Fruit fly (Drosophila melanogaster) whole organism, embryonic: ENCODE data around the gene IntS6.

Source experiments
- BEAF-32 ChIP-seq: fragments of 200-800 bp; sonication (Bioruptor generic); optimal IDR thresholded peaks from 3 replicates; lab custom pipeline; 2017; ENCODE audit warnings: missing biosample characterization, missing genetic modification characterization, mild to moderate bottlenecking, moderate library complexity, missing genetic modification reagents
- CG10366 ChIP-seq: fragments of 200-800 bp; sonication (Bioruptor generic); IDR thresholded peaks from 2 replicates; pipeline ENCODE4 v1.3.6; 2022; ENCODE audit warnings: missing biosample characterization, missing genetic modification characterization
- CG10543 ChIP-seq: fragments of 200-800 bp; sonication (Bioruptor generic); optimal IDR thresholded peaks from 3 replicates; lab custom pipeline; 2017; ENCODE audit warnings: missing biosample characterization, mild to moderate bottlenecking, missing genetic modification characterization, moderate library complexity
- CG11398 ChIP-seq: fragments of 200-800 bp; sonication (Bioruptor generic); optimal IDR thresholded peaks from 2 replicates; lab custom pipeline; 2016; ENCODE audit warnings: missing biosample characterization, missing genetic modification characterization
- CG11695 ChIP-seq: fragments of 200-800 bp; sonication (Bioruptor generic); IDR thresholded peaks from 3 replicates; pipeline ENCODE4 v1.3.6; 2022; ENCODE audit warnings: missing biosample characterization, missing genetic modification characterization
- CG12391 ChIP-seq: fragments of 200-800 bp; sonication (Bioruptor generic); optimal IDR thresholded peaks from 3 replicates; lab custom pipeline; 2018; ENCODE audit warnings: missing biosample characterization, mild to moderate bottlenecking, missing genetic modification characterization, moderate library complexity
- CG12659 ChIP-seq: fragments of 200-800 bp; sonication (Bioruptor generic); optimal IDR thresholded peaks from 3 replicates; lab custom pipeline; 2017; ENCODE audit warnings: mild to moderate bottlenecking, missing biosample characterization, missing genetic modification reagents, missing genetic modification characterization
- CG12942 ChIP-seq: fragments of 200-800 bp; sonication (Bioruptor generic); optimal IDR thresholded peaks from 3 replicates; lab custom pipeline; 2016; ENCODE audit warnings: missing biosample characterization, missing genetic modification characterization
- CG13424 ChIP-seq: fragments of 200-800 bp; sonication (Bioruptor generic); optimal IDR thresholded peaks from 2 replicates; lab custom pipeline; 2019; ENCODE audit warnings: missing biosample characterization, mild to moderate bottlenecking, missing genetic modification characterization, moderate library complexity
- CG15269 ChIP-seq: fragments of 200-800 bp; sonication (Bioruptor generic); optimal IDR thresholded peaks from 2 replicates; lab custom pipeline; 2018; ENCODE audit warnings: missing biosample characterization, mild to moderate bottlenecking, missing genetic modification characterization, moderate library complexity
- CG15601 ChIP-seq: fragments of 200-800 bp; sonication (Bioruptor generic); optimal IDR thresholded peaks from 3 replicates; lab custom pipeline; 2019; ENCODE audit warnings: missing biosample characterization, mild to moderate bottlenecking, missing genetic modification characterization, moderate library complexity
- CG16779 ChIP-seq: fragments of 200-800 bp; sonication (Bioruptor generic); IDR thresholded peaks from 2 replicates; pipeline ENCODE4 v1.3.6; 2022; ENCODE audit warnings: missing biosample characterization, missing genetic modification characterization
- CG2678 ChIP-seq: fragments of 200-800 bp; sonication (Bioruptor generic); optimal IDR thresholded peaks from 3 replicates; lab custom pipeline; 2019; ENCODE audit warnings: missing biosample characterization, mild to moderate bottlenecking, missing genetic modification characterization, moderate library complexity
- CG32532 ChIP-seq: fragments of 200-800 bp; sonication (Bioruptor generic); IDR thresholded peaks from 2 replicates; pipeline ENCODE4 v1.3.6; 2022; ENCODE audit warnings: missing biosample characterization, missing genetic modification characterization
- CG4282 ChIP-seq: fragments of 200-800 bp; sonication (Bioruptor generic); optimal IDR thresholded peaks from 2 replicates; lab custom pipeline; 2016; ENCODE audit warnings: missing biosample characterization, missing genetic modification characterization
- CG6689 ChIP-seq: fragments of 200-800 bp; sonication (Bioruptor generic); IDR thresholded peaks from 2 replicates; pipeline ENCODE4 v1.3.6; 2022; ENCODE audit warnings: missing biosample characterization, missing genetic modification characterization
- CG7839 ChIP-seq: fragments of 200-800 bp; sonication (Bioruptor generic); optimal IDR thresholded peaks from 3 replicates; lab custom pipeline; 2018; ENCODE audit warnings: missing biosample characterization, mild to moderate bottlenecking, missing genetic modification characterization, moderate library complexity
- CG8281 ChIP-seq: fragments of 200-800 bp; sonication (Bioruptor generic); optimal IDR thresholded peaks from 2 replicates; lab custom pipeline; 2018; ENCODE audit warnings: missing biosample characterization, mild to moderate bottlenecking, missing genetic modification characterization, moderate library complexity
- CG8388 ChIP-seq: fragments of 200-800 bp; sonication (Bioruptor generic); optimal IDR thresholded peaks from 2 replicates; lab custom pipeline; 2019; ENCODE audit warnings: missing biosample characterization, mild to moderate bottlenecking, missing genetic modification characterization, moderate library complexity
- CG9817 ChIP-seq: fragments of 200-800 bp; sonication (Bioruptor generic); optimal IDR thresholded peaks from 2 replicates; lab custom pipeline; 2018; ENCODE audit warnings: missing biosample characterization, mild to moderate bottlenecking, missing genetic modification characterization, moderate library complexity
- CoRest ChIP-seq: fragments of 200-800 bp; sonication (Bioruptor generic); optimal IDR thresholded peaks from 3 replicates; lab custom pipeline; 2018; ENCODE audit warnings: missing biosample characterization, mild to moderate bottlenecking, missing genetic modification characterization, moderate library complexity
- Dek ChIP-seq: fragments of 200-800 bp; sonication (Bioruptor generic); optimal IDR thresholded peaks from 3 replicates; lab custom pipeline; 2019; ENCODE audit warnings: missing biosample characterization, mild to moderate bottlenecking, missing genetic modification characterization, moderate library complexity
- Fer3 ChIP-seq: fragments of 200-800 bp; sonication (Bioruptor generic); optimal IDR thresholded peaks from 2 replicates; lab custom pipeline; 2018; ENCODE audit warnings: missing biosample characterization, mild to moderate bottlenecking, missing genetic modification characterization, moderate library complexity
- HLH54F ChIP-seq: fragments of 200-800 bp; sonication (Bioruptor generic); optimal IDR thresholded peaks from 3 replicates; lab custom pipeline; 2016; ENCODE audit warnings: missing biosample characterization, missing genetic modification characterization
- Med ChIP-seq: fragments of 200-800 bp; sonication (Bioruptor generic); peaks from one replicate; lab custom pipeline; 2016; ENCODE audit warnings: missing biosample characterization, missing genetic modification characterization, mild to moderate bottlenecking, inconsistent platforms, moderate library complexity
- Meics ChIP-seq: fragments of 200-800 bp; sonication (Bioruptor generic); optimal IDR thresholded peaks from 2 replicates; lab custom pipeline; 2017; ENCODE audit warnings: missing biosample characterization, mild to moderate bottlenecking, missing genetic modification characterization
- Mrtf ChIP-seq: fragments of 200-800 bp; sonication (Bioruptor generic); IDR thresholded peaks from 3 replicates; pipeline ENCODE4 v1.3.6; 2022; ENCODE audit warnings: missing biosample characterization, missing genetic modification characterization
- NfI ChIP-seq: fragments of 200-800 bp; sonication (Bioruptor generic); optimal IDR thresholded peaks from 3 replicates; lab custom pipeline; 2018; ENCODE audit warnings: missing biosample characterization, mild to moderate bottlenecking, missing genetic modification characterization, moderate library complexity
- Sox102F ChIP-seq: fragments of 200-800 bp; sonication (Bioruptor generic); optimal IDR thresholded peaks from 2 replicates; lab custom pipeline; 2018; ENCODE audit warnings: missing biosample characterization, mild to moderate bottlenecking, missing genetic modification characterization, moderate library complexity
- bowl ChIP-seq: fragments of 200-800 bp; sonication (Bioruptor generic); IDR thresholded peaks from 2 replicates; pipeline ENCODE4 v1.3.6; 2022; ENCODE audit warnings: missing biosample characterization, missing genetic modification characterization
- caup ChIP-seq: fragments of 200-800 bp; sonication (Bioruptor generic); optimal IDR thresholded peaks from 3 replicates; lab custom pipeline; 2017; ENCODE audit warnings: missing biosample characterization, mild to moderate bottlenecking, missing genetic modification characterization, moderate library complexity; ENCODE audit not compliant: severe bottlenecking
- croc ChIP-seq: fragments of 200-800 bp; sonication (Bioruptor generic); conservative IDR thresholded peaks from 3 replicates; pipeline ENCODE4 v1.3.6; 2022; ENCODE audit warnings: missing biosample characterization, missing genetic modification characterization
- dpn ChIP-seq, 2 experiments: fragments of 200-800 bp; sonication (Bioruptor generic); optimal IDR thresholded peaks; 3 replicates each; lab custom pipeline; 2016; ENCODE audit warnings: missing biosample characterization in 2 of 2, missing genetic modification characterization in 2 of 2
- dysf ChIP-seq: fragments of 200-800 bp; sonication (Bioruptor generic); IDR thresholded peaks from 3 replicates; pipeline ENCODE4 v1.3.6; 2022; ENCODE audit warnings: missing biosample characterization, missing genetic modification characterization
- hb ChIP-seq: fragments of 200-800 bp; sonication (Bioruptor generic); IDR thresholded peaks from 3 replicates; pipeline ENCODE4 v1.3.6; 2022; ENCODE audit warnings: missing biosample characterization, missing genetic modification characterization; ENCODE audit not compliant: partially characterized antibody
- ind ChIP-seq: fragments of 200-800 bp; sonication (Bioruptor generic); optimal IDR thresholded peaks from 3 replicates; lab custom pipeline; 2016; ENCODE audit warnings: missing biosample characterization, missing genetic modification characterization
- luna ChIP-seq: fragments of 200-800 bp; sonication (Bioruptor generic); optimal IDR thresholded peaks from 2 replicates; lab custom pipeline; 2016; ENCODE audit warnings: missing biosample characterization, missing genetic modification characterization
- pho ChIP-seq: fragments of 200-800 bp; sonication (Bioruptor generic); optimal IDR thresholded peaks from 2 replicates; lab custom pipeline; 2016; ENCODE audit warnings: missing biosample characterization, missing genetic modification characterization
- psq ChIP-seq: fragments of 200-800 bp; sonication (Bioruptor generic); optimal IDR thresholded peaks from 2 replicates; lab custom pipeline; 2017; ENCODE audit warnings: missing biosample characterization, missing genetic modification characterization
- seq ChIP-seq: fragments of 200-800 bp; sonication (Bioruptor generic); IDR thresholded peaks from 2 replicates; pipeline ENCODE4 v1.3.6; 2022; ENCODE audit warnings: missing biosample characterization, missing genetic modification characterization
- so ChIP-seq: fragments of 200-800 bp; sonication (Bioruptor generic); IDR thresholded peaks from 3 replicates; pipeline ENCODE4 v1.3.6; 2022; ENCODE audit warnings: missing biosample characterization, missing genetic modification characterization
- sqz ChIP-seq: fragments of 200-800 bp; sonication (Bioruptor generic); optimal IDR thresholded peaks from 3 replicates; lab custom pipeline; 2018; ENCODE audit warnings: missing biosample characterization, mild to moderate bottlenecking, missing genetic modification characterization
- sug ChIP-seq: fragments of 200-800 bp; optimal IDR thresholded peaks from 2 replicates; lab custom pipeline; 2019; ENCODE audit warnings: missing biosample characterization, mild to moderate bottlenecking, missing genetic modification characterization, moderate library complexity
- tap ChIP-seq: fragments of 200-800 bp; optimal IDR thresholded peaks from 3 replicates; lab custom pipeline; 2019; ENCODE audit warnings: missing biosample characterization, mild to moderate bottlenecking, missing genetic modification characterization, moderate library complexity
- tgo ChIP-seq: fragments of 200-800 bp; sonication (Bioruptor generic); IDR thresholded peaks from 3 replicates; pipeline ENCODE4 v1.3.6; 2022; ENCODE audit warnings: missing biosample characterization, missing genetic modification characterization
- tna ChIP-seq: fragments of 200-800 bp; sonication (Bioruptor generic); IDR thresholded peaks from 2 replicates; pipeline ENCODE4 v1.3.6; 2022; ENCODE audit warnings: missing biosample characterization, missing genetic modification characterization; ENCODE audit not compliant: partially characterized antibody
- unpg ChIP-seq: fragments of 200-800 bp; sonication (Bioruptor generic); optimal IDR thresholded peaks from 3 replicates; lab custom pipeline; 2018; ENCODE audit warnings: missing biosample characterization, mild to moderate bottlenecking, missing genetic modification characterization, moderate library complexity
- zfh1 ChIP-seq: fragments of 200-800 bp; sonication (Bioruptor generic); IDR thresholded peaks from 3 replicates; pipeline ENCODE4 v1.3.6; 2022; ENCODE audit warnings: missing biosample characterization, missing genetic modification characterization

IntS6 gene

dm6 chrX:5698087-5698727, 48.8 kb downstream of the IntS6 start, which contains the start of gene AdamTS-B (continued):
- TF ChIP-seq CG10543 (GFP tag; lab: Kevin White, UChicago) (peak; percentile 33), CG12659 (GFP tag; lab: Kevin White, UChicago) (peak; percentile 41), CG32532 (GFP tag; lab: Robert Waterston, UW) (peak; percentile 45; the same call in 1 of the 2 replicates), CG16779 (GFP tag; lab: Robert Waterston, UW) (no peak), CG2678 (tag; lab: Kevin White, UChicago) (peak; percentile 69), CG9817 (tag; lab: Kevin White, UChicago) (peak; percentile 28), CG12942 (GFP tag; lab: Kevin White, UChicago) (peak; percentile 1), ind (GFP tag; lab: Kevin White, UChicago) (peak; percentile 41), tna (GFP tag; lab: Robert Waterston, UW) (no peak), CG8281 (peak; percentile 21), CG7839 (tag; lab: Kevin White, UChicago) (peak; percentile 53), CG10366 (GFP tag; lab: Robert Waterston, UW) (peak; percentile 18; the same call in 1 of the 2 replicates), bowl (GFP tag; lab: Robert Waterston, UW) (peak; percentile 12; the same call in 1 of the 2 replicates), hb (GFP tag; lab: Robert Waterston, UW) (no peak), dysf (GFP tag; lab: Robert Waterston, UW) (peak; percentile 68), sqz (peak; percentile 16), HLH54F (GFP tag; lab: Kevin White, UChicago) (peak; percentile 14), BEAF-32 (GFP tag; lab: Kevin White, UChicago) (no peak), Fer3 (tag; lab: Kevin White, UChicago) (peak; percentile 18), zfh1 (peak; percentile 40; the same call in 1 of the 3 replicates), CG12391 (tag; lab: Kevin White, UChicago) (peak; percentile 66), CG13424 (tag; lab: Kevin White, UChicago) (peak; percentile 57), Med (peak; percentile 18), so (GFP tag; lab: Robert Waterston, UW) (0 out of 3 replicates have a peak, but pooled peaks have one; percentile 51), CG15269 (peak; percentile 64), tgo (peak; percentile 65; the same call in 2 of the 3 replicates), psq (no peak), dpn (GFP tag; optimal IDR thresholded peaks at IDR 0.05; lab: Kevin White, UChicago) (peak; percentile 9 to 23), caup (GFP tag; lab: Kevin White, UChicago) (peak; percentile 9), CG11398 (GFP tag; lab: Kevin White, UChicago) (no peak), CoRest (tag; lab: Kevin White, UChicago) (peak; percentile 69), seq (GFP tag; lab: Robert Waterston, UW) (peak; percentile 34; the same call in 1 of the 2 replicates), unpg (GFP tag; lab: Kevin White, UChicago) (peak; percentile 47), tap (tag; lab: Kevin White, UChicago) (no peak), CG8388 (GFP tag; lab: Kevin White, UChicago) (peak; percentile 20), Dek (peak; percentile 36), CG6689 (GFP tag; lab: Robert Waterston, UW) (peak; percentile 54), CG11695 (peak; percentile 50; the same call in 2 of the 3 replicates), pho (GFP tag; lab: Kevin White, UChicago) (no peak), CG15601 (peak; percentile 6), CG4282 (GFP tag; lab: Kevin White, UChicago) (no peak), NfI (GFP tag; lab: Kevin White, UChicago) (peak; percentile 41), Sox102F (GFP tag; lab: Kevin White, UChicago) (peak; percentile 38), croc (peak; percentile 48), Mrtf (peak; percentile 36; the same call in 1 of the 3 replicates), Meics (GFP tag; lab: Kevin White, UChicago) (peak; percentile 62), sug (tag; lab: Kevin White, UChicago) (peak; percentile 9), luna (GFP tag; lab: Kevin White, UChicago) (no peak)
